Fruit fly (Drosophila melanogaster) whole organism, embryonic: ENCODE data around the gene CG2006.

Source experiments
- Ada2b ChIP-seq: fragments of 200-800 bp; sonication (Bioruptor generic); IDR thresholded peaks from 2 replicates; pipeline ENCODE4 v1.3.6; 2022; ENCODE audit warnings: missing biosample characterization, missing genetic modification characterization
- Awh ChIP-seq: fragments of 200-800 bp; sonication (Bioruptor generic); IDR thresholded peaks from 2 replicates; pipeline ENCODE4, ENCODE4 v1.3.6; 2022; ENCODE audit warnings: missing biosample characterization, missing genetic modification characterization
- B-H1 ChIP-seq: fragments of 200-800 bp; sonication (Bioruptor generic); IDR thresholded peaks from 3 replicates; pipeline ENCODE4 v1.3.6; 2022; ENCODE audit warnings: missing biosample characterization, missing genetic modification characterization
- CG10267 ChIP-seq: fragments of 200-800 bp; sonication (Bioruptor generic); optimal IDR thresholded peaks from 2 replicates; lab custom pipeline; 2018; ENCODE audit warnings: missing biosample characterization, mild to moderate bottlenecking, missing genetic modification characterization, moderate library complexity
- CG10321 ChIP-seq: fragments of 200-800 bp; sonication (Bioruptor generic); IDR thresholded peaks from 2 replicates; pipeline ENCODE4 v1.3.6; 2022; ENCODE audit warnings: missing biosample characterization, missing genetic modification characterization
- CG10366 ChIP-seq: fragments of 200-800 bp; sonication (Bioruptor generic); IDR thresholded peaks from 2 replicates; pipeline ENCODE4 v1.3.6; 2022; ENCODE audit warnings: missing biosample characterization, missing genetic modification characterization
- CG12391 ChIP-seq: fragments of 200-800 bp; sonication (Bioruptor generic); optimal IDR thresholded peaks from 3 replicates; lab custom pipeline; 2018; ENCODE audit warnings: missing biosample characterization, mild to moderate bottlenecking, missing genetic modification characterization, moderate library complexity
- CG13123 ChIP-seq: fragments of 200-800 bp; sonication (Bioruptor generic); optimal IDR thresholded peaks from 2 replicates; lab custom pipeline; 2016; ENCODE audit warnings: missing biosample characterization, missing genetic modification characterization
- CG13775 ChIP-seq: fragments of 200-800 bp; sonication (Bioruptor generic); optimal IDR thresholded peaks from 3 replicates; lab custom pipeline; 2017; ENCODE audit warnings: missing biosample characterization, mild to moderate bottlenecking, missing genetic modification characterization
- CG14050 ChIP-seq: fragments of 200-800 bp; sonication (Bioruptor generic); IDR thresholded peaks from 3 replicates; pipeline ENCODE4 v1.3.6; 2022; ENCODE audit warnings: missing biosample characterization, missing genetic modification characterization
- CG14441 ChIP-seq: fragments of 200-800 bp; sonication (Bioruptor generic); IDR thresholded peaks from 2 replicates; pipeline ENCODE4 v1.3.6; 2022; ENCODE audit warnings: missing biosample characterization, missing genetic modification characterization
- CG17328 ChIP-seq: fragments of 200-800 bp; sonication (Bioruptor generic); IDR thresholded peaks from 2 replicates; pipeline ENCODE4 v1.3.6; 2022; ENCODE audit warnings: missing biosample characterization, missing genetic modification characterization
- CG17829 ChIP-seq: fragments of 200-800 bp; optimal IDR thresholded peaks from 2 replicates; lab custom pipeline; 2019; ENCODE audit warnings: missing biosample characterization, mild to moderate bottlenecking, missing genetic modification characterization, moderate library complexity
- CG18262 ChIP-seq: fragments of 200-800 bp; optimal IDR thresholded peaks from 3 replicates; lab custom pipeline; 2019; ENCODE audit warnings: missing biosample characterization, mild to moderate bottlenecking, missing genetic modification characterization, moderate library complexity
- CG2712 ChIP-seq: fragments of 200-800 bp; optimal IDR thresholded peaks from 3 replicates; lab custom pipeline; 2019; ENCODE audit warnings: missing biosample characterization, mild to moderate bottlenecking, missing genetic modification characterization, moderate library complexity
- CG2875 ChIP-seq: fragments of 200-800 bp; sonication (Bioruptor generic); optimal IDR thresholded peaks from 2 replicates; lab custom pipeline; 2017; ENCODE audit warnings: missing biosample characterization, mild to moderate bottlenecking, missing genetic modification characterization, missing genetic modification reagents
- CG31441 ChIP-seq: fragments of 200-800 bp; sonication (Bioruptor generic); IDR thresholded peaks from 2 replicates; pipeline ENCODE4 v1.3.6; 2022; ENCODE audit warnings: missing biosample characterization, missing genetic modification characterization
- CG6254 ChIP-seq: fragments of 200-800 bp; sonication (Bioruptor generic); optimal IDR thresholded peaks from 3 replicates; lab custom pipeline; 2017; ENCODE audit warnings: mild to moderate bottlenecking, missing biosample characterization, missing genetic modification reagents, missing genetic modification characterization
- CG6689 ChIP-seq: fragments of 200-800 bp; sonication (Bioruptor generic); IDR thresholded peaks from 2 replicates; pipeline ENCODE4 v1.3.6; 2022; ENCODE audit warnings: missing biosample characterization, missing genetic modification characterization
- CG7271 ChIP-seq: fragments of 200-800 bp; sonication (Bioruptor generic); optimal IDR thresholded peaks from 2 replicates; lab custom pipeline; 2018; ENCODE audit warnings: missing biosample characterization, mild to moderate bottlenecking, missing genetic modification characterization, moderate library complexity
- CG7839 ChIP-seq: fragments of 200-800 bp; sonication (Bioruptor generic); optimal IDR thresholded peaks from 3 replicates; lab custom pipeline; 2018; ENCODE audit warnings: missing biosample characterization, mild to moderate bottlenecking, missing genetic modification characterization, moderate library complexity
- Camta ChIP-seq: fragments of 200-800 bp; sonication (Bioruptor generic); optimal IDR thresholded peaks from 2 replicates; lab custom pipeline; 2016; ENCODE audit warnings: missing biosample characterization, missing genetic modification characterization
- CoRest ChIP-seq: fragments of 200-800 bp; sonication (Bioruptor generic); optimal IDR thresholded peaks from 3 replicates; lab custom pipeline; 2018; ENCODE audit warnings: missing biosample characterization, mild to moderate bottlenecking, missing genetic modification characterization, moderate library complexity
- HHEX ChIP-seq: fragments of 200-800 bp; sonication (Bioruptor generic); optimal IDR thresholded peaks from 3 replicates; lab custom pipeline; 2017; ENCODE audit warnings: missing biosample characterization, mild to moderate bottlenecking, missing genetic modification characterization, missing genetic modification reagents
- PHDP ChIP-seq: fragments of 200-800 bp; sonication (Bioruptor generic); optimal IDR thresholded peaks from 3 replicates; lab custom pipeline; 2018; ENCODE audit warnings: missing biosample characterization, mild to moderate bottlenecking, missing genetic modification characterization, moderate library complexity
- Ptx1 ChIP-seq: fragments of 200-800 bp; sonication (Bioruptor generic); IDR thresholded peaks from 2 replicates; pipeline ENCODE4 v1.3.6; 2022; ENCODE audit warnings: missing biosample characterization, missing genetic modification characterization
- Sox102F ChIP-seq: fragments of 200-800 bp; sonication (Bioruptor generic); optimal IDR thresholded peaks from 2 replicates; lab custom pipeline; 2018; ENCODE audit warnings: missing biosample characterization, mild to moderate bottlenecking, missing genetic modification characterization, moderate library complexity
- Xbp1 ChIP-seq: fragments of 200-800 bp; sonication (Bioruptor generic); optimal IDR thresholded peaks from 3 replicates; lab custom pipeline; 2016; ENCODE audit warnings: missing biosample characterization, mild to moderate bottlenecking, missing genetic modification characterization
- Xrp1 ChIP-seq: fragments of 200-800 bp; sonication (Bioruptor generic); IDR thresholded peaks from 2 replicates; pipeline ENCODE4 v1.3.6; 2022; ENCODE audit warnings: missing biosample characterization, missing genetic modification characterization
- YL-1 ChIP-seq: fragments of 200-800 bp; sonication (Bioruptor generic); optimal IDR thresholded peaks from 3 replicates; lab custom pipeline; 2017; ENCODE audit warnings: missing biosample characterization, mild to moderate bottlenecking, missing genetic modification characterization
- ap ChIP-seq: fragments of 200-800 bp; sonication (Bioruptor generic); IDR thresholded peaks from 2 replicates; pipeline ENCODE4 v1.3.6; 2022; ENCODE audit warnings: missing biosample characterization, missing genetic modification characterization
- bab2 ChIP-seq: fragments of 200-800 bp; sonication (Bioruptor generic); optimal IDR thresholded peaks from 2 replicates; lab custom pipeline; 2016; ENCODE audit warnings: missing biosample characterization, missing genetic modification characterization
- bsh ChIP-seq, 2 experiments: fragments of 200-800 bp; sonication (Bioruptor generic); optimal IDR thresholded peaks; 2 replicates each; lab custom pipeline; 2017 to 2018; ENCODE audit warnings: mild to moderate bottlenecking in 2 of 2, missing biosample characterization in 2 of 2, missing genetic modification characterization in 2 of 2, moderate library complexity in 1 of 2
- chif ChIP-seq, 2 experiments: fragments of 200-800 bp; sonication (Bioruptor generic); optimal IDR thresholded peaks; 3 replicates each; lab custom pipeline; 2016; ENCODE audit warnings: missing biosample characterization in 2 of 2, missing genetic modification characterization in 2 of 2
- ci ChIP-seq: fragments of 200-800 bp; sonication (Bioruptor generic); IDR thresholded peaks from 3 replicates; pipeline ENCODE4 v1.3.6; 2022; ENCODE audit warnings: missing biosample characterization, missing genetic modification characterization
- corto ChIP-seq: fragments of 200-800 bp; sonication (Bioruptor generic); optimal IDR thresholded peaks from 2 replicates; lab custom pipeline; 2016; ENCODE audit warnings: missing biosample characterization, mild to moderate bottlenecking, missing genetic modification characterization, moderate library complexity
- da ChIP-seq: fragments of 200-800 bp; sonication (Bioruptor generic); optimal IDR thresholded peaks from 2 replicates; lab custom pipeline; 2016; ENCODE audit warnings: missing biosample characterization, missing genetic modification characterization
- ewg ChIP-seq: fragments of 200-800 bp; sonication (Bioruptor generic); optimal IDR thresholded peaks from 3 replicates; lab custom pipeline; 2017; ENCODE audit warnings: mild to moderate bottlenecking, missing biosample characterization, missing genetic modification reagents, missing genetic modification characterization
- fd96Cb ChIP-seq: fragments of 200-800 bp; sonication (Bioruptor generic); optimal IDR thresholded peaks from 2 replicates; lab custom pipeline; 2018; ENCODE audit warnings: missing biosample characterization, mild to moderate bottlenecking, missing genetic modification characterization, moderate library complexity
- gem ChIP-seq: fragments of 200-800 bp; sonication (Bioruptor generic); optimal IDR thresholded peaks from 2 replicates; lab custom pipeline; 2019; ENCODE audit warnings: missing biosample characterization, mild to moderate bottlenecking, missing genetic modification characterization, moderate library complexity
- jigr1 ChIP-seq: fragments of 200-800 bp; sonication (Bioruptor generic); IDR thresholded peaks from 3 replicates; pipeline ENCODE4 v1.3.6; 2022; ENCODE audit warnings: missing biosample characterization, missing genetic modification characterization
- lbe ChIP-seq: fragments of 200-800 bp; sonication (Bioruptor generic); optimal IDR thresholded peaks from 2 replicates; lab custom pipeline; 2016; ENCODE audit warnings: missing biosample characterization, mild to moderate bottlenecking, missing genetic modification characterization
- nmo ChIP-seq: fragments of 200-800 bp; sonication (Bioruptor generic); optimal IDR thresholded peaks from 2 replicates; lab custom pipeline; 2018; ENCODE audit warnings: missing biosample characterization, mild to moderate bottlenecking, missing genetic modification characterization, moderate library complexity
- prd ChIP-seq, 3 experiments: fragments of >200 bp in 2 of 3; fragments of 200-800 bp in 1 of 3; sonication (Bioruptor generic) in 1 of 3; optimal IDR thresholded peaks in 2 of 3; IDR thresholded peaks in 1 of 3; 2 replicates in 2 of 3; 3 replicates in 1 of 3; pipeline versions ENCODE4 v1.3.6 to Lab custom; 2017 to 2022; ENCODE audit warnings: missing biosample characterization in 1 of 3, missing genetic modification characterization in 1 of 3
- ranshi ChIP-seq: fragments of 200-800 bp; sonication (Bioruptor generic); IDR thresholded peaks from 2 replicates; pipeline ENCODE4 v1.3.6; 2022; ENCODE audit warnings: missing biosample characterization, missing genetic modification characterization
- row ChIP-seq: fragments of 200-800 bp; sonication (Bioruptor generic); IDR thresholded peaks from 3 replicates; pipeline ENCODE4 v1.3.6; 2022; ENCODE audit warnings: missing biosample characterization, missing genetic modification characterization
- sens ChIP-seq: fragments of 200-800 bp; sonication (Bioruptor generic); peaks from one replicate; lab custom pipeline; 2016; ENCODE audit warnings: missing biosample characterization, missing genetic modification characterization
- trem ChIP-seq: fragments of 200-800 bp; optimal IDR thresholded peaks from 3 replicates; lab custom pipeline; 2019; ENCODE audit warnings: missing biosample characterization, mild to moderate bottlenecking, missing genetic modification characterization, moderate library complexity
- zfh1 ChIP-seq: fragments of 200-800 bp; sonication (Bioruptor generic); IDR thresholded peaks from 3 replicates; pipeline ENCODE4 v1.3.6; 2022; ENCODE audit warnings: missing biosample characterization, missing genetic modification characterization

Gene CG2006

dm6 chr3R:29519332-29519731 lies 30.1 kb downstream of the CG2006 start (continued):
- TF ChIP-seq prd (optimal IDR thresholded peaks at IDR 0.05; lab: Kevin White, UChicago) (no peak), prd (GFP tag; IDR thresholded peaks at IDR 0.05; lab: Robert Waterston, UW) (peak; percentile 64; the same call in 2 of the 3 replicates), zfh1 (GFP tag; lab: Robert Waterston, UW) (peak; percentile 42; the same call in 1 of the 3 replicates), Ptx1 (GFP tag; lab: Robert Waterston, UW) (peak; percentile 30; the same call in 1 of the 2 replicates), B-H1 (GFP tag; lab: Robert Waterston, UW) (0 out of 3 replicates have a peak, but pooled peaks have one; percentile 17), ranshi (GFP tag; lab: Robert Waterston, UW) (0 out of 2 replicates have a peak, but pooled peaks have one; percentile 25), nmo (peak; percentile 50), CG10366 (GFP tag; lab: Robert Waterston, UW) (peak; percentile 30; the same call in 1 of the 2 replicates), PHDP (tag; lab: Kevin White, UChicago) (peak; percentile 31), CG10321 (GFP tag; lab: Robert Waterston, UW) (no peak), row (GFP tag; lab: Robert Waterston, UW) (peak; percentile 23; the same call in 1 of the 3 replicates), CG2712 (tag; lab: Kevin White, UChicago) (peak; percentile 65), fd96Cb (tag; lab: Kevin White, UChicago) (peak; percentile 40), da (GFP tag; lab: Kevin White, UChicago) (no peak), CG6254 (GFP tag; lab: Kevin White, UChicago) (peak; percentile 18), ewg (GFP tag; lab: Kevin White, UChicago) (peak; percentile 3), bsh (GFP tag; optimal IDR thresholded peaks at IDR 0.05; lab: Kevin White, UChicago) (peak; percentile 3 to 57), CG6689 (GFP tag; lab: Robert Waterston, UW) (peak; percentile 58), CG18262 (tag; lab: Kevin White, UChicago) (peak; percentile 61), CG7271 (peak; percentile 29), CG17829 (tag; lab: Kevin White, UChicago) (peak; percentile 47), Xbp1 (peak; percentile 27), ci (GFP tag; lab: Robert Waterston, UW) (peak; percentile 68; the same call in 2 of the 3 replicates), jigr1 (GFP tag; lab: Robert Waterston, UW) (0 out of 3 replicates have a peak, but pooled peaks have one; percentile 25), Sox102F (GFP tag; lab: Kevin White, UChicago) (peak; percentile 61), CoRest (peak; percentile 20), CG17328 (GFP tag; lab: Robert Waterston, UW) (peak; percentile 62; the same call in 1 of the 2 replicates), gem (tag; lab: Kevin White, UChicago) (peak; percentile 69), CG12391 (tag; lab: Kevin White, UChicago) (peak; percentile 39), CG31441 (GFP tag; lab: Robert Waterston, UW) (peak; percentile 54), Camta (no peak), Ada2b (GFP tag; lab: Robert Waterston, UW) (peak; percentile 33; the same call in 1 of the 2 replicates), Awh (0 out of 2 replicates have a peak, but pooled peaks have one; percentile 28), CG10267 (peak; percentile 17), CG13775 (GFP tag; lab: Kevin White, UChicago) (peak; percentile 39), sens (GFP tag; lab: Kevin White, UChicago) (peak; percentile 56), CG2875 (peak; percentile 16), lbe (GFP tag; lab: Kevin White, UChicago) (peak; percentile 46), CG7839 (peak; percentile 38), YL-1 (no peak), corto (GFP tag; lab: Kevin White, UChicago) (peak; percentile 24), chif (GFP tag; optimal IDR thresholded peaks at IDR 0.05; lab: Kevin White, UChicago) (no peak), ap (GFP tag; lab: Robert Waterston, UW) (peak; percentile 42; the same call in 1 of the 2 replicates), CG13123 (GFP tag; lab: Kevin White, UChicago) (no peak), trem (peak; percentile 4), CG14441 (GFP tag; lab: Robert Waterston, UW) (peak; percentile 46), Xrp1 (peak; percentile 37; the same call in 1 of the 2 replicates), HHEX (GFP tag; lab: Kevin White, UChicago) (no peak), CG14050 (GFP tag; lab: Robert Waterston, UW) (no peak), bab2 (GFP tag; lab: Kevin White, UChicago) (no peak)
